Worm (Caenorhabditis elegans) whole organism, L1 larva: ENCODE measurements around the gene Y62H9A.16.

Experiments
- ama-1 ChIP-seq: fragments of 150-350 bp; optimal IDR thresholded peaks from 2 replicates; lab custom pipeline; 2014
- blmp-1 ChIP-seq: fragments of 150-350 bp; optimal IDR thresholded peaks from 2 replicates; lab custom pipeline; 2014; ENCODE audit warnings: missing biosample characterization, missing genetic modification characterization
- ces-1 ChIP-seq: fragments of 150-350 bp; optimal IDR thresholded peaks from 2 replicates; lab custom pipeline; 2014; ENCODE audit warnings: missing biosample characterization, missing genetic modification reagents, missing genetic modification characterization
- fos-1 ChIP-seq: fragments of 150-350 bp; optimal IDR thresholded peaks from 2 replicates; lab custom pipeline; 2014; ENCODE audit warnings: missing biosample characterization, missing genetic modification characterization
- mdl-1 ChIP-seq, 2 experiments: fragments of 150-350 bp; optimal IDR thresholded peaks; 2 replicates each; lab custom pipeline; 2014 to 2017; ENCODE audit warnings: missing biosample characterization in 2 of 2, missing genetic modification characterization in 2 of 2, inconsistent platforms in 1 of 2
- nhr-11 ChIP-seq: fragments of 150-350 bp; optimal IDR thresholded peaks from 2 replicates; lab custom pipeline; 2014; ENCODE audit warnings: missing biosample characterization, missing genetic modification characterization
- nhr-237 ChIP-seq: fragments of 150-350 bp; optimal IDR thresholded peaks from 2 replicates; lab custom pipeline; 2014; ENCODE audit warnings: missing biosample characterization, missing genetic modification characterization
- nhr-47 ChIP-seq: sonication (generic microtip); optimal IDR thresholded peaks from 2 replicates; lab custom pipeline; 2016; ENCODE audit warnings: mild to moderate bottlenecking, missing genetic modification characterization, moderate library complexity, missing compliant biosample characterization
- nhr-76 ChIP-seq: sonication (generic microtip); optimal IDR thresholded peaks from 2 replicates; lab custom pipeline; 2017; ENCODE audit warnings: missing biosample characterization, missing genetic modification characterization
- rnt-1 ChIP-seq: sonication (generic microtip); optimal IDR thresholded peaks from 2 replicates; lab custom pipeline; 2016; ENCODE audit warnings: mild to moderate bottlenecking, missing genetic modification characterization, moderate library complexity, missing compliant biosample characterization
- unc-62 ChIP-seq: fragments of 150-350 bp; optimal IDR thresholded peaks from 2 replicates; lab custom pipeline; 2014; ENCODE audit warnings: missing biosample characterization, missing genetic modification reagents, missing genetic modification characterization
- ztf-4 ChIP-seq: fragments of 150-350 bp; optimal IDR thresholded peaks from 2 replicates; lab custom pipeline; 2014; ENCODE audit warnings: missing biosample characterization, missing genetic modification characterization

- no peak for TF ChIP-seq ces-1 (GFP tag; lab: Kevin White, UChicago)
- no peak for TF ChIP-seq nhr-47
- TF ChIP-seq ama-1 (lab: Kevin White, UChicago), result no peak
- TF ChIP-seq nhr-237 (tag; lab: Kevin White, UChicago), result no peak
- no peak for TF ChIP-seq fos-1
- no peak for TF ChIP-seq blmp-1 (tag; lab: Kevin White, UChicago)
- no peak for TF ChIP-seq nhr-11 (tag; lab: Kevin White, UChicago)
- no peak for TF ChIP-seq mdl-1 (tag; optimal IDR thresholded peaks at IDR 0.05; lab: Kevin White, UChicago)
- TF ChIP-seq nhr-76, result no peak
- TF ChIP-seq ztf-4 (tag; lab: Kevin White, UChicago), result no peak
- TF ChIP-seq rnt-1 (tag; lab: Kevin White, UChicago), result no peak
- TF ChIP-seq unc-62 (GFP tag; lab: Kevin White, UChicago), result no peak
These were observed 2.7 kb downstream of the Y62H9A.16 start, which contains the start of gene Y62H9A.14 for ce11 chrX:11920723-11921283.
